Fruit fly (Drosophila melanogaster): Measurements from ENCODE around the gene Tbh.
A peak's percentile ranks its signal among the peaks of the same experiment; 100 is the strongest.

dm6 chrX:8063223-8063674, 67.8 kb downstream of the Tbh start:
- peak; percentile 79 for TF ChIP-seq CG32121 (GFP tag; IDR thresholded peaks at IDR 0.05)
- peak; percentile 88 for TF ChIP-seq CG4496 (GFP tag; IDR thresholded peaks at IDR 0.05)
- TF ChIP-seq CG15710 (tag; optimal IDR thresholded peaks at IDR 0.05), result peak; percentile 55
- no peak for TF ChIP-seq EcR (GFP tag; optimal IDR thresholded peaks at IDR 0.05)

Data from whole organism, pupa.